Fruit fly (Drosophila melanogaster) whole organism, prepupa: ENCODE data around the gene CG43638.
A peak's percentile ranks its signal among the peaks of the same experiment; 100 is the strongest.

Experiments used
- CG10631 ChIP-seq: fragments of 200-800 bp; sonication (Bioruptor generic); optimal IDR thresholded peaks from 2 replicates; lab custom pipeline; 2016; ENCODE audit warnings: missing biosample characterization, missing genetic modification characterization
- CG10669 ChIP-seq: fragments of 200-800 bp; sonication (Bioruptor generic); optimal IDR thresholded peaks from 3 replicates; lab custom pipeline; 2018; ENCODE audit warnings: missing biosample characterization, mild to moderate bottlenecking, missing genetic modification characterization, moderate library complexity
- CG11294 ChIP-seq: fragments of 200-800 bp; sonication (Bioruptor generic); IDR thresholded peaks from 2 replicates; pipeline ENCODE4 v1.3.6; 2022; ENCODE audit warnings: missing biosample characterization, missing genetic modification characterization
- CG11762 ChIP-seq: fragments of 200-800 bp; sonication (Bioruptor generic); optimal IDR thresholded peaks from 3 replicates; lab custom pipeline; 2016; ENCODE audit warnings: missing biosample characterization, missing genetic modification characterization; ENCODE audit not compliant: insufficient read depth
- CG11902 ChIP-seq: fragments of 200-800 bp; sonication (Bioruptor generic); optimal IDR thresholded peaks from 3 replicates; lab custom pipeline; 2016; ENCODE audit warnings: missing biosample characterization, missing genetic modification characterization
- CG15336 ChIP-seq: fragments of 200-800 bp; sonication (Bioruptor generic); IDR thresholded peaks from 2 replicates; pipeline ENCODE4 v1.3.6; 2022; ENCODE audit warnings: missing biosample characterization, missing genetic modification characterization
- CG16779 ChIP-seq: fragments of 200-800 bp; sonication (Bioruptor generic); optimal IDR thresholded peaks from 3 replicates; lab custom pipeline; 2017; ENCODE audit warnings: missing biosample characterization, mild to moderate bottlenecking, missing genetic modification characterization
- CG3032 ChIP-seq: fragments of 200-800 bp; optimal IDR thresholded peaks from 2 replicates; lab custom pipeline; 2019; ENCODE audit warnings: missing biosample characterization, mild to moderate bottlenecking, missing genetic modification characterization, moderate library complexity
- CG31627 ChIP-seq: fragments of 200-800 bp; sonication (Bioruptor generic); optimal IDR thresholded peaks from 3 replicates; lab custom pipeline; 2016; ENCODE audit warnings: missing biosample characterization, missing genetic modification characterization
- CG32006 ChIP-seq: fragments of 200-800 bp; sonication (Bioruptor generic); optimal IDR thresholded peaks from 3 replicates; lab custom pipeline; 2017; ENCODE audit warnings: missing biosample characterization, mild to moderate bottlenecking, missing genetic modification characterization
- CG34406 ChIP-seq: fragments of 200-800 bp; sonication (Bioruptor generic); optimal IDR thresholded peaks from 3 replicates; lab custom pipeline; 2016; ENCODE audit warnings: missing biosample characterization, missing genetic modification characterization
- CG3919 ChIP-seq: fragments of 200-800 bp; sonication (Bioruptor generic); optimal IDR thresholded peaks from 3 replicates; lab custom pipeline; 2016; ENCODE audit warnings: missing biosample characterization, missing genetic modification characterization
- CG4318 ChIP-seq: fragments of 200-800 bp; sonication (Bioruptor generic); optimal IDR thresholded peaks from 3 replicates; lab custom pipeline; 2017; ENCODE audit warnings: missing biosample characterization, mild to moderate bottlenecking, missing genetic modification characterization
- CG6163 ChIP-seq: fragments of 200-800 bp; sonication (Bioruptor generic); IDR thresholded peaks from 3 replicates; pipeline ENCODE4 v1.3.6; 2022; ENCODE audit warnings: missing biosample characterization, missing genetic modification characterization
- CG6276 ChIP-seq: fragments of 200-800 bp; sonication (Bioruptor generic); optimal IDR thresholded peaks from 2 replicates; lab custom pipeline; 2017; ENCODE audit warnings: missing biosample characterization, mild to moderate bottlenecking, missing genetic modification characterization
- CG6792 ChIP-seq: fragments of 200-800 bp; sonication (Bioruptor generic); optimal IDR thresholded peaks from 3 replicates; lab custom pipeline; 2016; ENCODE audit warnings: missing biosample characterization, missing genetic modification characterization
- CG6808 ChIP-seq: fragments of 200-800 bp; sonication (Bioruptor generic); optimal IDR thresholded peaks from 3 replicates; lab custom pipeline; 2017; ENCODE audit warnings: missing biosample characterization, missing genetic modification characterization, mild to moderate bottlenecking, moderate library complexity, missing genetic modification reagents
- CG6854 ChIP-seq: fragments of 200-800 bp; sonication (Bioruptor generic); optimal IDR thresholded peaks from 2 replicates; lab custom pipeline; 2017; ENCODE audit warnings: missing biosample characterization, mild to moderate bottlenecking, missing genetic modification characterization
- CG7368 ChIP-seq: fragments of 200-800 bp; sonication (Bioruptor generic); optimal IDR thresholded peaks from 3 replicates; lab custom pipeline; 2016; ENCODE audit warnings: missing biosample characterization, missing genetic modification characterization
- CG8119 ChIP-seq: fragments of 200-800 bp; sonication (Bioruptor generic); IDR thresholded peaks from 3 replicates; pipeline ENCODE4 v1.3.6; 2022; ENCODE audit warnings: missing biosample characterization, missing genetic modification characterization
- CG8319 ChIP-seq: fragments of 200-800 bp; sonication (Bioruptor generic); optimal IDR thresholded peaks from 3 replicates; lab custom pipeline; 2016; ENCODE audit warnings: missing biosample characterization, missing genetic modification characterization
- CG9139 ChIP-seq: fragments of 200-800 bp; sonication (Bioruptor generic); optimal IDR thresholded peaks from 3 replicates; lab custom pipeline; 2017; ENCODE audit warnings: missing biosample characterization, mild to moderate bottlenecking, missing genetic modification characterization
- Eip75B ChIP-seq: fragments of 200-800 bp; sonication (Bioruptor generic); optimal IDR thresholded peaks from 3 replicates; lab custom pipeline; 2016; ENCODE audit warnings: missing biosample characterization, missing genetic modification characterization
- Eip78C ChIP-seq: fragments of 200-800 bp; sonication (Bioruptor generic); peaks from one replicate; lab custom pipeline; 2016; ENCODE audit warnings: missing biosample characterization, missing genetic modification characterization
- Eip93F ChIP-seq: fragments of 200-800 bp; sonication (Bioruptor generic); optimal IDR thresholded peaks from 2 replicates; lab custom pipeline; 2016; ENCODE audit warnings: missing biosample characterization, mild to moderate bottlenecking, missing genetic modification characterization
- Ets21C ChIP-seq: fragments of 200-800 bp; sonication (Bioruptor generic); optimal IDR thresholded peaks from 3 replicates; lab custom pipeline; 2016; ENCODE audit warnings: missing biosample characterization, missing genetic modification characterization
- Ets96B ChIP-seq: fragments of 200-800 bp; optimal IDR thresholded peaks from 2 replicates; lab custom pipeline; 2019; ENCODE audit warnings: missing biosample characterization, mild to moderate bottlenecking, missing genetic modification characterization, moderate library complexity
- Hr38 ChIP-seq: sonication (Bioruptor generic); optimal IDR thresholded peaks from 2 replicates; lab custom pipeline; 2016; ENCODE audit warnings: missing biosample characterization, missing genetic modification characterization
- Hr39 ChIP-seq: fragments of 200-800 bp; sonication (Bioruptor generic); optimal IDR thresholded peaks from 2 replicates; lab custom pipeline; 2016; ENCODE audit warnings: missing biosample characterization, missing genetic modification characterization
- Hr4 ChIP-seq: fragments of 200-800 bp; sonication (Bioruptor generic); optimal IDR thresholded peaks from 3 replicates; lab custom pipeline; 2016; ENCODE audit warnings: missing biosample characterization, missing genetic modification characterization
- Lpt ChIP-seq: fragments of 200-800 bp; sonication (Bioruptor generic); optimal IDR thresholded peaks from 3 replicates; lab custom pipeline; 2016; ENCODE audit warnings: missing biosample characterization, missing genetic modification characterization
- Met ChIP-seq: fragments of 200-800 bp; sonication (Bioruptor generic); optimal IDR thresholded peaks from 3 replicates; lab custom pipeline; 2016; ENCODE audit warnings: missing biosample characterization, missing genetic modification characterization
- OdsH ChIP-seq: fragments of 200-800 bp; sonication (Bioruptor generic); optimal IDR thresholded peaks from 3 replicates; lab custom pipeline; 2016; ENCODE audit warnings: missing biosample characterization, missing genetic modification characterization
- Smox ChIP-seq: fragments of 200-800 bp; sonication (Bioruptor generic); optimal IDR thresholded peaks from 3 replicates; lab custom pipeline; 2016; ENCODE audit warnings: missing biosample characterization, missing genetic modification characterization
- Sox102F ChIP-seq: fragments of 200-800 bp; sonication (Bioruptor generic); optimal IDR thresholded peaks from 2 replicates; lab custom pipeline; 2016; ENCODE audit warnings: missing biosample characterization, mild to moderate bottlenecking, missing genetic modification characterization
- Sox15 ChIP-seq: fragments of 200-800 bp; sonication (Bioruptor generic); optimal IDR thresholded peaks from 3 replicates; lab custom pipeline; 2016; ENCODE audit warnings: missing biosample characterization, missing genetic modification characterization
- achi ChIP-seq: fragments of 200-800 bp; sonication (Bioruptor generic); optimal IDR thresholded peaks from 3 replicates; lab custom pipeline; 2016; ENCODE audit warnings: missing biosample characterization, missing genetic modification characterization
- acj6 ChIP-seq: fragments of 200-800 bp; sonication (Bioruptor generic); optimal IDR thresholded peaks from 3 replicates; lab custom pipeline; 2016; ENCODE audit warnings: missing biosample characterization, missing genetic modification characterization
- cyc ChIP-seq: fragments of 200-800 bp; sonication (Bioruptor generic); optimal IDR thresholded peaks from 3 replicates; lab custom pipeline; 2016; ENCODE audit warnings: missing biosample characterization, missing genetic modification characterization
- dac ChIP-seq: fragments of 200-800 bp; sonication (Bioruptor generic); optimal IDR thresholded peaks from 2 replicates; lab custom pipeline; 2017; ENCODE audit warnings: missing biosample characterization, mild to moderate bottlenecking, missing genetic modification characterization
- dsx ChIP-seq: fragments of 200-800 bp; optimal IDR thresholded peaks from 3 replicates; lab custom pipeline; 2019; ENCODE audit warnings: missing biosample characterization, mild to moderate bottlenecking, missing genetic modification characterization, moderate library complexity; ENCODE audit not compliant: poor library complexity, severe bottlenecking
- esn ChIP-seq: fragments of 200-800 bp; sonication (Bioruptor generic); optimal IDR thresholded peaks from 2 replicates; lab custom pipeline; 2016; ENCODE audit warnings: missing biosample characterization, mild to moderate bottlenecking, missing genetic modification characterization, moderate library complexity
- fd59A ChIP-seq: fragments of 200-800 bp; sonication (Bioruptor generic); optimal IDR thresholded peaks from 2 replicates; lab custom pipeline; 2017; ENCODE audit warnings: missing biosample characterization, mild to moderate bottlenecking, missing genetic modification characterization, missing genetic modification reagents
- fd85E ChIP-seq: fragments of 200-800 bp; sonication (Bioruptor generic); optimal IDR thresholded peaks from 3 replicates; lab custom pipeline; 2016; ENCODE audit warnings: missing biosample characterization, missing genetic modification characterization
- lz ChIP-seq: fragments of 200-800 bp; sonication (Bioruptor generic); optimal IDR thresholded peaks from 3 replicates; lab custom pipeline; 2016; ENCODE audit warnings: missing biosample characterization, missing genetic modification characterization
- net ChIP-seq: fragments of 200-800 bp; sonication (Bioruptor generic); optimal IDR thresholded peaks from 3 replicates; lab custom pipeline; 2016; ENCODE audit warnings: missing biosample characterization, missing genetic modification characterization
- pdm3 ChIP-seq: fragments of 200-800 bp; sonication (Bioruptor generic); optimal IDR thresholded peaks from 3 replicates; lab custom pipeline; 2016; ENCODE audit warnings: missing biosample characterization, missing genetic modification characterization
- salr ChIP-seq, 2 experiments: fragments of 200-800 bp; sonication (Bioruptor generic); optimal IDR thresholded peaks; 3 replicates each; lab custom pipeline; 2016 to 2018; ENCODE audit warnings: missing biosample characterization in 2 of 2, missing genetic modification characterization in 2 of 2, mild to moderate bottlenecking in 1 of 2
- spab ChIP-seq: fragments of 200-800 bp; sonication (Bioruptor generic); optimal IDR thresholded peaks from 2 replicates; lab custom pipeline; 2017; ENCODE audit warnings: missing biosample characterization, mild to moderate bottlenecking, missing genetic modification characterization, missing genetic modification reagents
- svp ChIP-seq: fragments of 200-800 bp; sonication (Bioruptor generic); peaks from one replicate; lab custom pipeline; 2016; ENCODE audit warnings: missing biosample characterization, missing genetic modification characterization
- topi ChIP-seq: fragments of 200-800 bp; sonication (Bioruptor generic); optimal IDR thresholded peaks from 3 replicates; lab custom pipeline; 2016; ENCODE audit warnings: missing biosample characterization, missing genetic modification characterization
- vri ChIP-seq: fragments of 200-800 bp; sonication (Bioruptor generic); optimal IDR thresholded peaks from 3 replicates; lab custom pipeline; 2016; ENCODE audit warnings: missing biosample characterization, mild to moderate bottlenecking, missing genetic modification characterization

The CG43638 gene

dm6 chr3L:12024947-12025346 lies 19.4 kb upstream of the CG43638 start:
- TF ChIP-seq CG15336 (peak; percentile 65), Eip78C (peak; percentile 68), CG8319 (GFP tag; lab: Kevin White, UChicago) (no peak), CG10669 (GFP tag; lab: Kevin White, UChicago) (no peak), svp (GFP tag; lab: Kevin White, UChicago) (no peak), esn (GFP tag; lab: Kevin White, UChicago) (peak; percentile 37), CG6276 (GFP tag; lab: Kevin White, UChicago) (peak; percentile 56), acj6 (GFP tag; lab: Kevin White, UChicago) (peak; percentile 34), Ets96B (tag; lab: Kevin White, UChicago) (no peak), topi (GFP tag; lab: Kevin White, UChicago) (peak; percentile 34), CG4318 (GFP tag; lab: Kevin White, UChicago) (peak; percentile 15), cyc (peak; percentile 11), Sox102F (GFP tag; lab: Kevin White, UChicago) (peak; percentile 4), net (GFP tag; lab: Kevin White, UChicago) (peak; percentile 17), CG7368 (GFP tag; lab: Kevin White, UChicago) (no peak), Lpt (no peak), salr (GFP tag; optimal IDR thresholded peaks at IDR 0.05; lab: Kevin White, UChicago) (no peak), Smox (GFP tag; lab: Kevin White, UChicago) (peak; percentile 17), dac (GFP tag; lab: Kevin White, UChicago) (no peak), CG34406 (GFP tag; lab: Kevin White, UChicago) (peak; percentile 21), CG11902 (no peak), Hr4 (GFP tag; lab: Kevin White, UChicago) (peak; percentile 37), OdsH (peak; percentile 27), CG3919 (GFP tag; lab: Kevin White, UChicago) (peak; percentile 27), Eip93F (GFP tag; lab: Kevin White, UChicago) (no peak), CG32006 (GFP tag; lab: Kevin White, UChicago) (peak; percentile 78), achi (GFP tag; lab: Kevin White, UChicago) (peak; percentile 33), vri (GFP tag; lab: Kevin White, UChicago) (no peak), CG6854 (no peak), CG6792 (peak; percentile 15), CG6808 (GFP tag; lab: Kevin White, UChicago) (no peak), CG6163 (GFP tag; lab: Robert Waterston, UW) (peak; percentile 31; the same call in 2 of the 3 replicates), fd85E (no peak), CG10631 (GFP tag; lab: Kevin White, UChicago) (no peak), Hr39 (GFP tag; lab: Kevin White, UChicago) (peak; percentile 31), Sox15 (GFP tag; lab: Kevin White, UChicago) (no peak), dsx (GFP tag; lab: Kevin White, UChicago) (no peak), Hr38 (GFP tag; lab: Kevin White, UChicago) (no peak), lz (GFP tag; lab: Kevin White, UChicago) (no peak), CG8119 (GFP tag; lab: Robert Waterston, UW) (peak; percentile 53; the same call in 1 of the 3 replicates), CG31627 (GFP tag; lab: Kevin White, UChicago) (peak; percentile 16), CG9139 (no peak), Eip75B (GFP tag; lab: Kevin White, UChicago) (peak; percentile 11), CG3032 (tag; lab: Kevin White, UChicago) (no peak), Ets21C (GFP tag; lab: Kevin White, UChicago) (no peak), Met (GFP tag; lab: Kevin White, UChicago) (peak; percentile 41), spab (GFP tag; lab: Kevin White, UChicago) (no peak), CG11294 (GFP tag; lab: Robert Waterston, UW) (no peak), CG16779 (tag; lab: Kevin White, UChicago) (no peak), fd59A (GFP tag; lab: Kevin White, UChicago) (no peak), pdm3 (no peak), CG11762 (GFP tag; lab: Kevin White, UChicago) (no peak)
